Fruit fly (Drosophila melanogaster): ENCODE results near the gene CG33928.

CG33928 gene

dm6 chr2L:17472582-17473524 is 36.5 kb upstream of the CG33928 start, which contains the start of gene BicD (continued):
- TF ChIP-seq sens (GFP tag) (peak; percentile 37), tin (GFP tag; optimal IDR thresholded peaks at IDR 0.05) (no peak), CG11560 (tag; IDR thresholded peaks at IDR 0.05) (peak; percentile 97), Dp (GFP tag; optimal IDR thresholded peaks at IDR 0.05) (peak; percentile 46), Oli (tag; optimal IDR thresholded peaks at IDR 0.05) (no peak), prd (optimal IDR thresholded peaks at IDR 0.05) (no peak), prd (GFP tag; IDR thresholded peaks at IDR 0.05) (no peak), CG12299 (tag; optimal IDR thresholded peaks at IDR 0.05) (no peak), cas (GFP tag; IDR thresholded peaks at IDR 0.05) (no peak), CG3726 (GFP tag; IDR thresholded peaks at IDR 0.05) (no peak), org-1 (GFP tag; optimal IDR thresholded peaks at IDR 0.05) (no peak), Doc2 (GFP tag; IDR thresholded peaks at IDR 0.05) (no peak), Mad (GFP tag; optimal IDR thresholded peaks at IDR 0.05) (no peak), gsb-n (tag; optimal IDR thresholded peaks at IDR 0.05) (peak; percentile 3), CG10274 (GFP tag; optimal IDR thresholded peaks at IDR 0.05) (no peak), CG1024 (GFP tag; IDR thresholded peaks at IDR 0.05) (no peak), Stat92E (GFP tag; optimal IDR thresholded peaks at IDR 0.05) (peak in 1 of 3 experiments; percentile 17), CG13624 (GFP tag; optimal IDR thresholded peaks at IDR 0.05) (no peak), wek (GFP tag; optimal IDR thresholded peaks at IDR 0.05) (peak; percentile 37), CG9215 (GFP tag; IDR thresholded peaks at IDR 0.05) (no peak), CG12236 (GFP tag; optimal IDR thresholded peaks at IDR 0.05) (no peak), CG18599 (GFP tag; optimal IDR thresholded peaks at IDR 0.05) (peak; percentile 26), lbe (GFP tag; optimal IDR thresholded peaks at IDR 0.05) (peak; percentile 37), nmo (GFP tag; optimal IDR thresholded peaks at IDR 0.05) (peak; percentile 89), BEAF-32 (GFP tag; optimal IDR thresholded peaks at IDR 0.05) (peak; percentile 72), psq (GFP tag; optimal IDR thresholded peaks at IDR 0.05) (no peak), H15 (GFP tag; IDR thresholded peaks at IDR 0.05) (no peak), Hmx (GFP tag; optimal IDR thresholded peaks at IDR 0.05) (no peak), cwo (GFP tag; optimal IDR thresholded peaks at IDR 0.05) (no peak), amos (GFP tag; IDR thresholded peaks at IDR 0.05; ENCODE audit: partially characterized antibody) (peak; percentile 62), CG8281 (tag; optimal IDR thresholded peaks at IDR 0.05) (no peak), slp2 (GFP tag; optimal IDR thresholded peaks at IDR 0.05) (no peak), en (GFP tag; optimal IDR thresholded peaks at IDR 0.05) (no peak), CG4707 (GFP tag; optimal IDR thresholded peaks at IDR 0.05) (no peak), tgo (GFP tag; IDR thresholded peaks at IDR 0.05) (no peak), dmrt99B (tag; optimal IDR thresholded peaks at IDR 0.05) (no peak), D19B (GFP tag; optimal IDR thresholded peaks at IDR 0.05) (no peak), tap (tag; optimal IDR thresholded peaks at IDR 0.05) (no peak), ash1 (GFP tag; optimal IDR thresholded peaks at IDR 0.05) (no peak), dpn (GFP tag; optimal IDR thresholded peaks at IDR 0.05) (no peak), CG17568 (GFP tag; optimal IDR thresholded peaks at IDR 0.05) (no peak), Hr3 (GFP tag; optimal IDR thresholded peaks at IDR 0.05) (peak; percentile 2), Dfd (GFP tag; optimal IDR thresholded peaks at IDR 0.05) (no peak), CG30431 (GFP tag; optimal IDR thresholded peaks at IDR 0.05) (no peak), CG4424 (GFP tag; optimal IDR thresholded peaks at IDR 0.05) (no peak), CG12744 (GFP tag; optimal IDR thresholded peaks at IDR 0.05) (no peak), CG6683 (GFP tag; optimal IDR thresholded peaks at IDR 0.05) (no peak), stwl (tag; optimal IDR thresholded peaks at IDR 0.05) (peak; percentile 79), ssp (GFP tag; IDR thresholded peaks at IDR 0.05) (peak; percentile 71)
